Fruit fly (Drosophila melanogaster): ENCODE data around the gene sordd1.

The sordd1 gene

DNA sequence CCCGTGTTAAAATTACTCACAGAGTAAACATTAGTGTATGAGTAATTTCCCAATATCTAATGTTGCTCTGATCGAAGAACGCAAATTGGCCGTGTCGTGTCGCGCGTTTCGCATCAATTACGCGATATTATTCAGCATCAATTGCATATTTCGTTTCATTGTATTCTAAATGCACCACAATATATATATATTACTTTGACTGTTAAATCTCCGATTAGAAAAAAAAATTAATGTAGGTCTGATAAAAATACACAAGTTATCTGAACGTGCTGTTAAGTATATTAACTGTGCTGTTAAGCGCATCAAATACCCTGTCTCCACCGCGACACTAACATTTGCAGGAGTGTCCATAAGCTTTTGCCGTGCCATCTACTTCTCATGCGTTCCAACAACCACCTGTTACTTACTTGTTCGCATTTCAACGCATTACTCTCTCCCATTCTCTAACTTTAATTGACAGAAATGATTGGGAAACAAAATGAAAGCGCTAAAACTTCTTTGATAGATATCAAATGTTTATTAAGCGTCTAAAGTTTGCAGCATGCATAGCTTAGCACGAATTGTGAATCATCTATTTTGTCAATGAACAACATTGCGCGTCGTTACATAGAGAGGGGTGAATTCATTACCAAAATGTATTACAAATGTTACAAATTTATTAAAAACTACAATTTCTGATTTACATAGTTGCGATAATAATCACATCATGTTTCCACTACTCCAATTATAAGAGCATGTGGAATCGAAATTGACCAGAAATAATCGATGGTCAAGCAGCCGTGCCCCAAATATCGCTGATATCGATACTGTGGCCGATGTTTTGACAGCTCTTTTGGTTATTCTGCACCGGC lies 35.2 kb downstream of the sordd1 start, which contains the start of the genes Graf and mRpL3 (continued):
- TF ChIP-seq fd102C (GFP tag; optimal IDR thresholded peaks at IDR 0.05) (no peak), ftz-f1 (GFP tag; optimal IDR thresholded peaks at IDR 0.05) (no peak), CTCF (GFP tag; optimal IDR thresholded peaks at IDR 0.05) (no peak), insv (GFP tag; optimal IDR thresholded peaks at IDR 0.05) (peak in 1 of 2 experiments; percentile 21), Deaf1 (tag; optimal IDR thresholded peaks at IDR 0.05) (no peak), sisA (GFP tag; IDR thresholded peaks at IDR 0.05) (no peak), pita (GFP tag; optimal IDR thresholded peaks at IDR 0.05) (no peak), CG16863 (GFP tag; optimal IDR thresholded peaks at IDR 0.05) (no peak), CG6254 (GFP tag; optimal IDR thresholded peaks at IDR 0.05) (no peak), CG6689 (GFP tag; IDR thresholded peaks at IDR 0.05) (no peak), gcm (GFP tag; optimal IDR thresholded peaks at IDR 0.05) (no peak), CG6791 (GFP tag; IDR thresholded peaks at IDR 0.05; ENCODE audit: partially characterized antibody) (peak; percentile 94), sens (GFP tag) (peak; percentile 58), CG2889 (GFP tag; IDR thresholded peaks at IDR 0.05) (no peak), CG12071 (GFP tag; optimal IDR thresholded peaks at IDR 0.05) (no peak), croc (GFP tag; conservative IDR thresholded peaks at IDR 0.05) (no peak), CG3995 (GFP tag; optimal IDR thresholded peaks at IDR 0.05) (peak; percentile 73), CG10543 (GFP tag; optimal IDR thresholded peaks at IDR 0.05) (no peak), tx (GFP tag; optimal IDR thresholded peaks at IDR 0.05) (no peak), CG18011 (GFP tag; optimal IDR thresholded peaks at IDR 0.05) (no peak), sens-2 (GFP tag; IDR thresholded peaks at IDR 0.05) (no peak), gsb-n (tag; optimal IDR thresholded peaks at IDR 0.05) (no peak), Asciz (GFP tag; optimal IDR thresholded peaks at IDR 0.05) (no peak), CG32767 (GFP tag; IDR thresholded peaks at IDR 0.05) (no peak), Scr (GFP tag; IDR thresholded peaks at IDR 0.05; ENCODE audit: partially characterized antibody) (peak; percentile 86), sd (tag; optimal IDR thresholded peaks at IDR 0.05) (no peak), NFAT (GFP tag; IDR thresholded peaks at IDR 0.05) (no peak), CG1603 (tag; optimal IDR thresholded peaks at IDR 0.05) (peak; percentile 33), Xrp1 (GFP tag; IDR thresholded peaks at IDR 0.05) (no peak), CG9609 (GFP tag; optimal IDR thresholded peaks at IDR 0.05) (no peak), trem (tag; optimal IDR thresholded peaks at IDR 0.05) (no peak), CG14965 (GFP tag; optimal IDR thresholded peaks at IDR 0.05; ENCODE audit: borderline replicate concordance) (no peak), CG16815 (GFP tag; optimal IDR thresholded peaks at IDR 0.05) (no peak), dm (GFP tag; optimal IDR thresholded peaks at IDR 0.05) (peak; percentile 22), CG14014 (GFP tag; IDR thresholded peaks at IDR 0.05) (no peak), gem (tag; optimal IDR thresholded peaks at IDR 0.05) (no peak), toy (GFP tag; IDR thresholded peaks at IDR 0.05) (no peak), amos (GFP tag; IDR thresholded peaks at IDR 0.05; ENCODE audit: partially characterized antibody) (peak; percentile 95), p53 (GFP tag; optimal IDR thresholded peaks at IDR 0.05) (no peak), CG10979 (tag; optimal IDR thresholded peaks at IDR 0.05) (no peak), pb (GFP tag; optimal IDR thresholded peaks at IDR 0.05) (no peak), inv (GFP tag; IDR thresholded peaks at IDR 0.05; ENCODE audit: partially characterized antibody) (peak; percentile 88), Hmx (GFP tag; optimal IDR thresholded peaks at IDR 0.05) (no peak), ro (GFP tag; IDR thresholded peaks at IDR 0.05) (no peak), ase (GFP tag; IDR thresholded peaks at IDR 0.05) (no peak), dati (GFP tag; IDR thresholded peaks at IDR 0.05) (no peak), ERR (GFP tag; optimal IDR thresholded peaks at IDR 0.05) (no peak), en (GFP tag; optimal IDR thresholded peaks at IDR 0.05) (no peak), Xbp1 (GFP tag; optimal IDR thresholded peaks at IDR 0.05) (no peak), bcd (GFP tag; optimal IDR thresholded peaks at IDR 0.05) (no peak), bigmax (GFP tag; optimal IDR thresholded peaks at IDR 0.05) (no peak)
